Worm (Caenorhabditis elegans): ENCODE results near the gene decr-1.2.

decr-1.2 gene

DNA sequence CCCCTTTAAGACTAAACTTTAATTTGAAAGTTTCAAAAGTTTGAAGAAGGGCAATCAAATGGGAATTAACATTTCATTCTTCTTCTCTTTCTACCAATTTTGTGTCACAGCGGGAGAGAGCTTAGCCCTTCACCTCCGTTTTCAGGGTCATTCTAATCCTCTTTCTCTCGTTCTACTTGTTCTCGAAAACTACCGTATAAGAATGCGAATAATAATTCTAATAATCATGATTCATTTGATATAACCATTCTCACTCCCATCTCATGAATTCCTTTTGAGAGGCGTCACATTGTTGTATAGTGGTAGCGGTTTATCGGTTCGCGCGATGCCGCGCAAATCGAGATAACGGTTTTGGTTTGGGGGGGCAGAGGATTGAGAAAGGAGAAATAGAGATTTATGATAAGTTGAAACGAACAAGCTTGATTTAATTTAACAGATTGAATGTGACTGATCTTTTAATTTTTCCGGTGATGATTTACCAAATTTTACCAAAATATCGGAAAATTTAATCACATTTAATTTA, 16.2 kb upstream of the decr-1.2 start (continued):
- TF ChIP-seq ztf-22 (GFP tag; optimal IDR thresholded peaks at IDR 0.05): no peak
- TF ChIP-seq ztf-18 (tag; optimal IDR thresholded peaks at IDR 0.05): no peak
- TF ChIP-seq tlf-1 (GFP tag; optimal IDR thresholded peaks at IDR 0.05): no peak
- no peak for TF ChIP-seq madf-6 (GFP tag; IDR thresholded peaks at IDR 0.05)

DNA sequence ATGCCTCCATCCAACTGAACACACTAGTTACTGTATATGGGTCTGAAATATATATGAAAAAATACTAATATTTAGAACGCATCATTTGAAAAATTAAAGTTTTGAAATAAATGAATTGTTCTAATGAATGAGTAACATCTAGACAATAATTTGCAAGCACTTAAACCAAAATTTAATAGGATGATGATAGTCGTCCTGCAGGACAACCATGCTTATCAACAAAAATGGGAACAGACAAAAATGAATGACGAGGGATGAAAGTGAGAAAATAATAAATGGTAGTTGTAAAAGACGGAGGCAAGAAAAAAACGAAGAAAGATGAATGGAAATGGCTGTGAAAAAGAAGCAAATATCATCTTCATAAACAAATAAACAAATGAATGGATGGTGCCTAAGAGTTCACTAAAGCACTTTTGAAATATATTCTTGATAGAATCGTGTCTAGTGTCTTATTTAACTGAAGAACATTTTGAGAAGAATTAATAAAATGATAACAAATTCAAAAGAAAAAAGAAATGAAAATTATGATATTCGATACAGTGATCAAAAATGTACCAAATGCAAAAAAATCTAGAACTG, 14.1 kb upstream of the decr-1.2 start, which contains the start of gene gldi-7:
Gene gldi-7 (minus strand): TSS at position 42 of the 579 bp plus-strand sequence.
- TF ChIP-seq ztf-26 (tag; optimal IDR thresholded peaks at IDR 0.05): no peak
- no peak for TF ChIP-seq lsy-27 (tag; optimal IDR thresholded peaks at IDR 0.05; ENCODE audit: borderline replicate concordance, insufficient read depth)
- no peak for TF ChIP-seq snpc-1.3 (tag; optimal IDR thresholded peaks at IDR 0.05; ENCODE audit: insufficient read depth)
- no peak for TF ChIP-seq F23B12.7 (tag; optimal IDR thresholded peaks at IDR 0.05; ENCODE audit: insufficient read depth)
- TF ChIP-seq nhr-80 (tag; optimal IDR thresholded peaks at IDR 0.05): peak; percentile 33
- TF ChIP-seq B0035.1 (tag; optimal IDR thresholded peaks at IDR 0.05): no peak
- TF ChIP-seq lin-35 (GFP tag; optimal IDR thresholded peaks at IDR 0.05): no peak

DNA sequence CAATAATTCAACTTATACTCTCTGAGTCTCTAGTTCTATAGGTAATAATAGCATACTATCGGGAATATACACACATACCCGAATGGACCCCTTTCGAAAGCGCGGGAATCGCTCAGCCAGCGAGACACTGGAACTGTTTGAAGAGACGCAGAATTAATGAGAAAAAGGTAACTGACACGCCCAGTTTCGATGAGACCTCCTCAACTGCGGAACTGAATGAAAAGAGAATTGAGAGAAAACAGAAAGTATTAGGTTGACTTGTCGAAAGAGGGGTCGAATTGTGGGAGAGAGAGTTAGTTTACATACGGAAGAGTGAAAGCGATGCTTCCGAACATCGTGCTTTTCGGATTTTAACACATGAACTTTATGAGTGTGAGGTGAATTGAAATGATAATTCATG, 13.4 kb upstream of the decr-1.2 start:
- TF ChIP-seq ceh-27 (GFP tag; optimal IDR thresholded peaks at IDR 0.05) (no peak), F37B4.10 (GFP tag; IDR thresholded peaks at IDR 0.05) (no peak), hmg-1.2 (GFP tag; IDR thresholded peaks at IDR 0.05) (peak; percentile 36; the same call in 1 of the 2 replicates)

DNA sequence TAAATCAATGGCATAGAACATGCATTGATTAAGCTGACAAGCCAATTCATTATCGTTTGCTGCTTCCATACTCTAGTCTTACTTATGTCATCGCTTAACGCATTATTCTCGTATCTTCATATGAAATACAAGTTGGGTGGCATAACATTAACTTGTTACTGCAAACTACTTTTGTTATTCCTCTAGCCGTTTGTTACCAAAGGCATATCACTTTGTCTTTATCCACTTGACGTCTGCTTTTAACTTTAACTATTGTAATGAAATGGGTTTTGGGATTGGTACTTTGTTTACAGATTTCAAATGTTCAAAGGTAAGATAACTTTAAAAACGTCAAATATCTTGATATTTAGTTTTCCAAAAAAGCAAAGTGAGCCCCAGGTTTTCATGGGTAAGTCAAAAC, 9.4 kb upstream of the decr-1.2 start, which contains the start of gene W01C9.2:
Gene W01C9.2 (plus strand): TSS at position 301 of the 400 bp plus-strand sequence.
- no peak for TF ChIP-seq K12H6.12 (tag; optimal IDR thresholded peaks at IDR 0.05)

DNA sequence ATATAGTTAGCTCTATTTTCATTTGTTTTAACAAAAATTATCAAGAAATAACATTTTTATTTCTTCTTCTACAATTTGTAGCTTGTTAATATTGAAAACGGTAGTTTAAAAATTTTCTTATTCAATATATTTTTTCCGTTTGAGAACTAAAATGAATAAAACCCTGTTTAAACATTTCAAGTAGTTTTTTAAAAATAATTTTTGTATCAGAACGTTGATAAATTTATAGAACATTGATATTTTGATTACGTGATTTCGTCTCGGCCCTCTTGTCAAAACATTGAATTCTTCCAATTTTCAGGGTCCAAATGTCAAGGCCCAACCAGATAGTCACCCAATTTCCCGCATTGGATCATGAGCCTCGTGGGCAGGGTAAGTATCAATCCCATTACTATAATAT, 5.0 kb upstream of the decr-1.2 start, which contains the start of gene pqn-73:
Gene pqn-73 (plus strand): TSS at position 301 of the 400 bp plus-strand sequence.
- TF ChIP-seq snpc-1.1 (tag; optimal IDR thresholded peaks at IDR 0.05; ENCODE audit: insufficient read depth): no peak
- TF ChIP-seq madf-10 (tag; optimal IDR thresholded peaks at IDR 0.05): no peak
- no peak for TF ChIP-seq athp-1 (tag; optimal IDR thresholded peaks at IDR 0.05)
- no peak for TF ChIP-seq ztf-26 (tag; optimal IDR thresholded peaks at IDR 0.05)
- TF ChIP-seq sea-2 (GFP tag; IDR thresholded peaks at IDR 0.05): no peak
- TF ChIP-seq ztf-3 (GFP tag; optimal IDR thresholded peaks at IDR 0.05): no peak
- no peak for TF ChIP-seq let-607 (tag; optimal IDR thresholded peaks at IDR 0.05)
- no peak for TF ChIP-seq lir-1 (GFP tag; conservative IDR thresholded peaks at IDR 0.05)
- no peak for TF ChIP-seq lag-1 (GFP tag; IDR thresholded peaks at IDR 0.05)
- no peak for TF ChIP-seq lin-40 (tag; optimal IDR thresholded peaks at IDR 0.05)
- no peak for TF ChIP-seq rcor-1 (GFP tag; IDR thresholded peaks at IDR 0.05)
- TF ChIP-seq dpff-1 (tag; optimal IDR thresholded peaks at IDR 0.05): no peak
- TF ChIP-seq fkh-3 (tag; optimal IDR thresholded peaks at IDR 0.05): no peak
- TF ChIP-seq pha-4 (tag; optimal IDR thresholded peaks at IDR 0.05): no peak
- no peak for TF ChIP-seq snpc-3.4 (tag; optimal IDR thresholded peaks at IDR 0.05)
- no peak for TF ChIP-seq xnd-1 (tag; optimal IDR thresholded peaks at IDR 0.05)
- TF ChIP-seq B0336.3 (GFP tag; IDR thresholded peaks at IDR 0.05): no peak
- no peak for TF ChIP-seq aptf-2 (GFP tag; conservative IDR thresholded peaks at IDR 0.05)
- no peak for TF ChIP-seq hsf-1 (GFP tag; IDR thresholded peaks at IDR 0.05)
- no peak for TF ChIP-seq Y53F4B.3 (GFP tag; IDR thresholded peaks at IDR 0.05)

Measured in whole organism, young adult.